Worm (Caenorhabditis elegans) whole organism, L4/young adult: Measurements from ENCODE around the gene F46B3.15.

Experiments
- W03F9.2 ChIP-seq: fragments of 150-350 bp; optimal IDR thresholded peaks from 2 replicates; lab custom pipeline; 2014; ENCODE audit warnings: missing biosample characterization, missing genetic modification characterization
- dao-5 ChIP-seq: sonication (generic microtip); optimal IDR thresholded peaks from 2 replicates; lab custom pipeline; 2016; ENCODE audit warnings: missing genotype, missing genetic modification characterization, moderate library complexity, missing compliant biosample characterization
- him-1 ChIP-seq: sonication (generic microtip); optimal IDR thresholded peaks from 2 replicates; lab custom pipeline; 2016; ENCODE audit warnings: missing genotype, missing genetic modification reagents, missing genetic modification characterization, missing compliant biosample characterization

DNA sequence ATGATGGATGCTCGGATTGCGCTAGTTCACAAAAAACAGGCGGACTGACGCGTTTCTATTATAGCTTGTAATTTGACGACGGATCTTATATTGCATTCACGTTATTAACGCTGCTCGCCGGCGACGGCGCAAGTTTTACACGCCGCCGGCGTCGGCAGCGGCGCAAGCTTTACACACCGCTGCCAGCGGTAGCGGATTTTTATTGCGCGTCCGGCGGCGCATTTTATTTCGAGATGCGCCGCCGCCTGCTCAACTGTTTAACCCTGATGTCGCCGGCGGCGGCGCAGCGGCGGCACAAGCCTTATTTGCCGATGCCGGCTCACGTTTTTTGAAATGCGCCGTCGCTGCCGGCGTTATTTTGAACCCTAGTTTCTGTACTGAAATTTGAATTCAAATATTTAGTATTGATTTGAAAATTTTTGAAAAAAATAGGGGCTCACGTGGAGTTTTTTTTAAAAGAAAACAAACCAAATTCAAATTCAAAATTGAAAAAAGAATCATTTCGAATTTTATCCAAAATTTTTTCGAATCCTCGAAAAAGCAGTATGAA, 28.8 kb downstream of the F46B3.15 start, which contains the start of gene ttr-57:
- no peak for TF ChIP-seq W03F9.2 (tag; lab: Kevin White, UChicago)
- no peak for TF ChIP-seq dao-5 (tag; lab: Kevin White, UChicago)
- no peak for TF ChIP-seq him-1 (tag; lab: Kevin White, UChicago)
